Fruit fly (Drosophila melanogaster) whole organism, embryonic: ENCODE data around the gene Uba5.

Source experiments
- CG10321 ChIP-seq: fragments of 200-800 bp; sonication (Bioruptor generic); IDR thresholded peaks from 2 replicates; pipeline ENCODE4 v1.3.6; 2022; ENCODE audit warnings: missing biosample characterization, missing genetic modification characterization
- CG10462 ChIP-seq: fragments of 200-800 bp; sonication (Bioruptor generic); optimal IDR thresholded peaks from 2 replicates; lab custom pipeline; 2016; ENCODE audit warnings: missing biosample characterization, missing genetic modification characterization
- CG11093 ChIP-seq: fragments of 200-800 bp; sonication (Bioruptor generic); IDR thresholded peaks from 3 replicates; pipeline ENCODE4 v1.3.6; 2022; ENCODE audit warnings: missing biosample characterization, missing genetic modification characterization
- CG11695 ChIP-seq: fragments of 200-800 bp; sonication (Bioruptor generic); IDR thresholded peaks from 3 replicates; pipeline ENCODE4 v1.3.6; 2022; ENCODE audit warnings: missing biosample characterization, missing genetic modification characterization
- CG12071 ChIP-seq: fragments of 200-800 bp; sonication (Bioruptor generic); optimal IDR thresholded peaks from 3 replicates; lab custom pipeline; 2018; ENCODE audit warnings: missing biosample characterization, mild to moderate bottlenecking, missing genetic modification characterization
- CG1233 ChIP-seq: fragments of 200-800 bp; sonication (Bioruptor generic); optimal IDR thresholded peaks from 4 replicates; lab custom pipeline; 2018; ENCODE audit warnings: missing biosample characterization, mild to moderate bottlenecking, missing genetic modification characterization
- CG13296 ChIP-seq: fragments of 200-800 bp; sonication (Bioruptor generic); optimal IDR thresholded peaks from 3 replicates; lab custom pipeline; 2018; ENCODE audit warnings: missing biosample characterization, mild to moderate bottlenecking, missing genetic modification characterization
- CG13624 ChIP-seq: fragments of 200-800 bp; sonication (Bioruptor generic); optimal IDR thresholded peaks from 2 replicates; lab custom pipeline; 2016; ENCODE audit warnings: missing biosample characterization, missing genetic modification characterization
- CG15479 ChIP-seq: fragments of 200-800 bp; sonication (Bioruptor generic); optimal IDR thresholded peaks from 3 replicates; lab custom pipeline; 2019; ENCODE audit warnings: missing biosample characterization, mild to moderate bottlenecking, missing genetic modification characterization, moderate library complexity
- CG1603 ChIP-seq: fragments of 200-800 bp; sonication (Bioruptor generic); optimal IDR thresholded peaks from 2 replicates; lab custom pipeline; 2019; ENCODE audit warnings: missing biosample characterization, mild to moderate bottlenecking, missing genetic modification characterization, moderate library complexity
- CG1647 ChIP-seq: fragments of 200-800 bp; sonication (Bioruptor generic); optimal IDR thresholded peaks from 3 replicates; lab custom pipeline; 2016; ENCODE audit warnings: missing biosample characterization, missing genetic modification characterization
- CG18599 ChIP-seq: fragments of 200-800 bp; sonication (Bioruptor generic); optimal IDR thresholded peaks from 3 replicates; lab custom pipeline; 2017; ENCODE audit warnings: missing biosample characterization, missing genetic modification characterization, mild to moderate bottlenecking, moderate library complexity, missing genetic modification reagents
- CG2199 ChIP-seq: fragments of 200-800 bp; sonication (Bioruptor generic); IDR thresholded peaks from 3 replicates; pipeline ENCODE4 v1.3.6; 2022; ENCODE audit warnings: missing biosample characterization, missing genetic modification characterization
- CG31365 ChIP-seq: fragments of 200-800 bp; sonication (Bioruptor generic); optimal IDR thresholded peaks from 2 replicates; lab custom pipeline; 2018; ENCODE audit warnings: missing biosample characterization, mild to moderate bottlenecking, missing genetic modification characterization
- CG3726 ChIP-seq: fragments of 200-800 bp; sonication (Bioruptor generic); IDR thresholded peaks from 3 replicates; pipeline ENCODE4, ENCODE4 v1.3.6; 2022; ENCODE audit warnings: missing biosample characterization, missing genetic modification characterization
- CG3995 ChIP-seq: fragments of 200-800 bp; sonication (Bioruptor generic); optimal IDR thresholded peaks from 3 replicates; lab custom pipeline; 2016; ENCODE audit warnings: missing biosample characterization, missing genetic modification characterization
- CG4617 ChIP-seq: fragments of 200-800 bp; sonication (Bioruptor generic); optimal IDR thresholded peaks from 3 replicates; lab custom pipeline; 2016; ENCODE audit warnings: missing biosample characterization, missing genetic modification characterization, borderline replicate concordance
- CG4730 ChIP-seq: fragments of 200-800 bp; sonication (Bioruptor generic); IDR thresholded peaks from 2 replicates; pipeline ENCODE4 v1.3.6; 2022; ENCODE audit warnings: missing biosample characterization, missing genetic modification characterization
- CG7271 ChIP-seq: fragments of 200-800 bp; sonication (Bioruptor generic); optimal IDR thresholded peaks from 2 replicates; lab custom pipeline; 2018; ENCODE audit warnings: missing biosample characterization, mild to moderate bottlenecking, missing genetic modification characterization, moderate library complexity
- CG7372 ChIP-seq: fragments of 200-800 bp; sonication (Bioruptor generic); IDR thresholded peaks from 2 replicates; pipeline ENCODE4 v1.3.6; 2022; ENCODE audit warnings: missing biosample characterization, missing genetic modification characterization
- CG8765 ChIP-seq: fragments of 200-800 bp; sonication (Bioruptor generic); IDR thresholded peaks from 2 replicates; pipeline ENCODE4 v1.3.6; 2022; ENCODE audit warnings: missing biosample characterization, missing genetic modification characterization
- Dip3 ChIP-seq: fragments of 200-800 bp; sonication (Bioruptor generic); optimal IDR thresholded peaks from 3 replicates; lab custom pipeline; 2016; ENCODE audit warnings: missing biosample characterization, missing genetic modification characterization
- Fer3 ChIP-seq: fragments of 200-800 bp; sonication (Bioruptor generic); optimal IDR thresholded peaks from 2 replicates; lab custom pipeline; 2018; ENCODE audit warnings: missing biosample characterization, mild to moderate bottlenecking, missing genetic modification characterization, moderate library complexity
- H15 ChIP-seq: fragments of 200-800 bp; sonication (Bioruptor generic); IDR thresholded peaks from 3 replicates; pipeline ENCODE4 v1.3.6; 2022; ENCODE audit warnings: missing biosample characterization, missing genetic modification characterization
- HLH3B ChIP-seq: fragments of 200-800 bp; sonication (Bioruptor generic); IDR thresholded peaks from 2 replicates; pipeline ENCODE4 v1.3.6; 2022; ENCODE audit warnings: missing biosample characterization, missing genetic modification characterization
- HmgD ChIP-seq: fragments of 200-800 bp; sonication (Bioruptor generic); optimal IDR thresholded peaks from 3 replicates; lab custom pipeline; 2016; ENCODE audit warnings: missing biosample characterization, missing genetic modification characterization
- HmgZ ChIP-seq: fragments of 200-800 bp; sonication (Bioruptor generic); optimal IDR thresholded peaks from 2 replicates; lab custom pipeline; 2018; ENCODE audit warnings: missing biosample characterization, mild to moderate bottlenecking, missing genetic modification characterization
- Lhr ChIP-seq: fragments of 200-800 bp; sonication (Bioruptor generic); optimal IDR thresholded peaks from 3 replicates; lab custom pipeline; 2017; ENCODE audit warnings: mild to moderate bottlenecking, missing biosample characterization, missing genetic modification reagents, missing genetic modification characterization
- Sin3A ChIP-seq: fragments of >200 bp; optimal IDR thresholded peaks from 2 replicates; lab custom pipeline; 2018
- Six4 ChIP-seq: fragments of 200-800 bp; sonication (Bioruptor generic); optimal IDR thresholded peaks from 2 replicates; lab custom pipeline; 2016; ENCODE audit warnings: missing biosample characterization, missing genetic modification characterization
- Xrp1 ChIP-seq: fragments of 200-800 bp; sonication (Bioruptor generic); IDR thresholded peaks from 2 replicates; pipeline ENCODE4 v1.3.6; 2022; ENCODE audit warnings: missing biosample characterization, missing genetic modification characterization
- ab ChIP-seq: fragments of 200-800 bp; sonication (Bioruptor generic); optimal IDR thresholded peaks from 2 replicates; lab custom pipeline; 2016; ENCODE audit warnings: missing biosample characterization, missing genetic modification characterization
- cad ChIP-seq: fragments of >200 bp; optimal IDR thresholded peaks from 2 replicates; lab custom pipeline; 2017; ENCODE audit warnings: missing biosample characterization, missing genetic modification characterization
- crol ChIP-seq: fragments of 200-800 bp; sonication (Bioruptor generic); IDR thresholded peaks from 2 replicates; pipeline ENCODE4 v1.3.6; 2022; ENCODE audit warnings: missing biosample characterization, missing genetic modification characterization
- danr ChIP-seq: fragments of 200-800 bp; sonication (Bioruptor generic); IDR thresholded peaks from 2 replicates; pipeline ENCODE4 v1.3.6; 2022; ENCODE audit warnings: missing biosample characterization, missing genetic modification characterization
- dmrt11E ChIP-seq: fragments of 200-800 bp; sonication (Bioruptor generic); optimal IDR thresholded peaks from 3 replicates; lab custom pipeline; 2018; ENCODE audit warnings: missing biosample characterization, mild to moderate bottlenecking, missing genetic modification characterization, moderate library complexity
- ewg ChIP-seq: fragments of 200-800 bp; sonication (Bioruptor generic); optimal IDR thresholded peaks from 3 replicates; lab custom pipeline; 2017; ENCODE audit warnings: mild to moderate bottlenecking, missing biosample characterization, missing genetic modification reagents, missing genetic modification characterization
- grau ChIP-seq: fragments of 200-800 bp; optimal IDR thresholded peaks from 3 replicates; lab custom pipeline; 2019; ENCODE audit warnings: missing biosample characterization, mild to moderate bottlenecking, missing genetic modification characterization, moderate library complexity
- grn ChIP-seq: fragments of 200-800 bp; sonication (Bioruptor generic); optimal IDR thresholded peaks from 3 replicates; lab custom pipeline; 2017; ENCODE audit warnings: missing biosample characterization, missing genetic modification characterization
- gro ChIP-seq: fragments of 200-800 bp; sonication (Bioruptor generic); optimal IDR thresholded peaks from 2 replicates; lab custom pipeline; 2016; ENCODE audit warnings: missing biosample characterization, missing genetic modification characterization
- nerfin-1 ChIP-seq: fragments of 200-800 bp; sonication (Bioruptor generic); optimal IDR thresholded peaks from 3 replicates; lab custom pipeline; 2019; ENCODE audit warnings: missing biosample characterization, mild to moderate bottlenecking, missing genetic modification characterization, moderate library complexity
- oc ChIP-seq: fragments of 200-800 bp; sonication (Bioruptor generic); optimal IDR thresholded peaks from 2 replicates; lab custom pipeline; 2018; ENCODE audit warnings: missing biosample characterization, mild to moderate bottlenecking, missing genetic modification characterization, moderate library complexity
- otp ChIP-seq: fragments of 200-800 bp; sonication (Bioruptor generic); IDR thresholded peaks from 3 replicates; pipeline ENCODE4, ENCODE4 v1.3.6; 2022; ENCODE audit warnings: missing biosample characterization, missing genetic modification characterization
- pum ChIP-seq: fragments of 200-800 bp; sonication (Bioruptor generic); optimal IDR thresholded peaks from 2 replicates; lab custom pipeline; 2016; ENCODE audit warnings: missing biosample characterization, missing genetic modification characterization
- slbo ChIP-seq: fragments of 200-800 bp; sonication (Bioruptor generic); IDR thresholded peaks from 2 replicates; pipeline ENCODE4 v1.3.6; 2022; ENCODE audit warnings: missing biosample characterization, missing genetic modification characterization
- ssp ChIP-seq: fragments of 200-800 bp; sonication (Bioruptor generic); IDR thresholded peaks from 2 replicates; pipeline ENCODE4 v1.3.6; 2022; ENCODE audit warnings: missing biosample characterization, missing genetic modification characterization
- tna ChIP-seq: fragments of 200-800 bp; sonication (Bioruptor generic); IDR thresholded peaks from 2 replicates; pipeline ENCODE4 v1.3.6; 2022; ENCODE audit warnings: missing biosample characterization, missing genetic modification characterization; ENCODE audit not compliant: partially characterized antibody
- trem ChIP-seq: fragments of 200-800 bp; optimal IDR thresholded peaks from 3 replicates; lab custom pipeline; 2019; ENCODE audit warnings: missing biosample characterization, mild to moderate bottlenecking, missing genetic modification characterization, moderate library complexity
- vnd ChIP-seq: fragments of 200-800 bp; sonication (Bioruptor generic); IDR thresholded peaks from 3 replicates; pipeline ENCODE4 v1.3.6; 2022; ENCODE audit warnings: missing biosample characterization, missing genetic modification characterization; ENCODE audit not compliant: partially characterized antibody

Gene Uba5

dm6 chrX:11521561-11522546 is 38.5 kb downstream of the Uba5 start (continued):
- TF ChIP-seq CG7271 (tag; lab: Kevin White, UChicago): no peak
- TF ChIP-seq dmrt11E (tag; lab: Kevin White, UChicago): peak; percentile 28
- TF ChIP-seq danr (GFP tag; lab: Robert Waterston, UW): 0 out of 2 replicates have a peak, but pooled peaks have one; percentile 29
- TF ChIP-seq CG7372 (GFP tag; lab: Robert Waterston, UW): peak; percentile 36; the same call in 1 of the 2 replicates
- no peak for TF ChIP-seq ab (GFP tag; lab: Kevin White, UChicago)
- no peak for TF ChIP-seq grn (GFP tag; lab: Kevin White, UChicago)
- TF ChIP-seq CG1603 (tag; lab: Kevin White, UChicago): peak; percentile 52
- TF ChIP-seq trem: peak; percentile 46
- TF ChIP-seq CG13296: peak; percentile 41
- TF ChIP-seq CG3995 (GFP tag; lab: Kevin White, UChicago): no peak
- TF ChIP-seq CG31365 (tag; lab: Kevin White, UChicago): no peak
- TF ChIP-seq grau (tag; lab: Kevin White, UChicago): peak; percentile 74
- peak; percentile 14 for TF ChIP-seq HmgZ (tag; lab: Kevin White, UChicago)
- TF ChIP-seq CG4730 (GFP tag; lab: Robert Waterston, UW): peak; percentile 10; the same call in 1 of the 2 replicates
- TF ChIP-seq Sin3A: no peak
- peak; percentile 52; the same call in 1 of the 2 replicates for TF ChIP-seq slbo (GFP tag; lab: Robert Waterston, UW)
- TF ChIP-seq Fer3 (tag; lab: Kevin White, UChicago): peak; percentile 65
- TF ChIP-seq CG4617 (GFP tag; lab: Kevin White, UChicago): no peak
- TF ChIP-seq HmgD: no peak
- peak; percentile 24 for TF ChIP-seq Six4
- peak; percentile 88 for TF ChIP-seq CG11695
- no peak for TF ChIP-seq otp (GFP tag; lab: Robert Waterston, UW)
- TF ChIP-seq vnd (GFP tag; lab: Robert Waterston, UW): no peak
- TF ChIP-seq Xrp1 (GFP tag; lab: Robert Waterston, UW): peak; percentile 77
- TF ChIP-seq Lhr (GFP tag; lab: Kevin White, UChicago): peak; percentile 20
- TF ChIP-seq H15 (GFP tag; lab: Robert Waterston, UW): peak; percentile 53; the same call in 1 of the 3 replicates
- TF ChIP-seq CG2199 (GFP tag; lab: Robert Waterston, UW): no peak
- TF ChIP-seq CG11093 (GFP tag; lab: Robert Waterston, UW): peak; percentile 56; the same call in 1 of the 3 replicates
- TF ChIP-seq CG1647 (GFP tag; lab: Kevin White, UChicago): no peak
- TF ChIP-seq CG1233: no peak
- peak; percentile 31 for TF ChIP-seq CG12071 (GFP tag; lab: Kevin White, UChicago)
- TF ChIP-seq CG18599 (GFP tag; lab: Kevin White, UChicago): peak; percentile 69
- TF ChIP-seq nerfin-1 (tag; lab: Kevin White, UChicago): peak; percentile 44
- TF ChIP-seq CG15479 (GFP tag; lab: Kevin White, UChicago): no peak
- TF ChIP-seq CG3726: no peak
- TF ChIP-seq tna (GFP tag; lab: Robert Waterston, UW): no peak
- TF ChIP-seq ewg (GFP tag; lab: Kevin White, UChicago): peak; percentile 40
- TF ChIP-seq oc (tag; lab: Kevin White, UChicago): peak; percentile 72
- TF ChIP-seq ssp (GFP tag; lab: Robert Waterston, UW): 0 out of 2 replicates have a peak, but pooled peaks have one; percentile 27
- TF ChIP-seq CG13624 (GFP tag; lab: Kevin White, UChicago): peak; percentile 40
- TF ChIP-seq CG8765 (GFP tag; lab: Robert Waterston, UW): no peak
- no peak for TF ChIP-seq Dip3 (GFP tag; lab: Kevin White, UChicago)
- TF ChIP-seq pum: peak; percentile 20
- no peak for TF ChIP-seq cad (GFP tag; lab: Kevin White, UChicago)
- TF ChIP-seq CG10462 (GFP tag; lab: Kevin White, UChicago): peak; percentile 39
- TF ChIP-seq CG10321 (GFP tag; lab: Robert Waterston, UW): no peak
- TF ChIP-seq HLH3B: peak; percentile 73
- peak; percentile 96 for TF ChIP-seq crol (GFP tag; lab: Robert Waterston, UW)
- TF ChIP-seq gro (GFP tag; lab: Kevin White, UChicago): no peak
